Worm (Caenorhabditis elegans) whole organism, L1 larva: Measurements from ENCODE around the gene F13B12.4.
A peak's percentile ranks its signal among the peaks of the same experiment; 100 is the strongest.

ENCODE experiments used
- F16B12.6 ChIP-seq: fragments of 150-350 bp; optimal IDR thresholded peaks from 2 replicates; lab custom pipeline; 2014; ENCODE audit warnings: missing biosample characterization, missing genetic modification characterization
- aly-2 ChIP-seq: fragments of 150-350 bp; optimal IDR thresholded peaks from 2 replicates; lab custom pipeline; 2014; ENCODE audit warnings: missing biosample characterization, missing genetic modification characterization
- ama-1 ChIP-seq: fragments of 150-350 bp; optimal IDR thresholded peaks from 2 replicates; lab custom pipeline; 2014
- blmp-1 ChIP-seq: fragments of 150-350 bp; optimal IDR thresholded peaks from 2 replicates; lab custom pipeline; 2014; ENCODE audit warnings: missing biosample characterization, missing genetic modification characterization
- ceh-8 ChIP-seq: fragments of 200-800 bp; sonication (Bioruptor generic); optimal IDR thresholded peaks from 2 replicates; lab custom pipeline; 2018; ENCODE audit warnings: mild to moderate bottlenecking, missing genetic modification characterization, moderate library complexity, missing compliant biosample characterization
- ceh-90 ChIP-seq: sonication (generic microtip); optimal IDR thresholded peaks from 2 replicates; lab custom pipeline; 2016; ENCODE audit warnings: missing genetic modification characterization, missing compliant biosample characterization
- dpl-1 ChIP-seq, 3 experiments: fragments of 150-350 bp in 2 of 3; sonication (generic microtip) in 1 of 3; optimal IDR thresholded peaks; 2 replicates each; lab custom pipeline; 2014 to 2017; ENCODE audit warnings: missing biosample characterization in 3 of 3, missing genetic modification characterization in 3 of 3, missing genetic modification reagents in 3 of 3
- dsc-1 ChIP-seq: sonication (generic microtip); optimal IDR thresholded peaks from 2 replicates; lab custom pipeline; 2016; ENCODE audit warnings: mild to moderate bottlenecking, missing genetic modification characterization, missing compliant biosample characterization
- efl-1 ChIP-seq, 4 experiments: fragments of 150-350 bp; optimal IDR thresholded peaks in 3 of 4; peaks in 1 of 4; 1 replicate in 1 of 4; 2 replicates in 3 of 4; lab custom pipeline; 2014; ENCODE audit warnings: missing biosample characterization in 2 of 4, missing genetic modification characterization in 2 of 4, missing genetic modification reagents in 2 of 4
- elt-2 ChIP-seq: sonication (generic microtip); optimal IDR thresholded peaks from 2 replicates; lab custom pipeline; 2016; ENCODE audit warnings: missing genetic modification characterization, mild to moderate bottlenecking, inconsistent platforms, missing compliant biosample characterization, missing genetic modification reagents
- fkh-8 ChIP-seq: sonication (generic microtip); optimal IDR thresholded peaks from 2 replicates; lab custom pipeline; 2016; ENCODE audit warnings: mild to moderate bottlenecking, missing genetic modification characterization, missing compliant biosample characterization
- fos-1 ChIP-seq: fragments of 150-350 bp; optimal IDR thresholded peaks from 2 replicates; lab custom pipeline; 2014; ENCODE audit warnings: missing biosample characterization, missing genetic modification characterization
- hlh-17 ChIP-seq: fragments of 200-800 bp; sonication (Bioruptor generic); optimal IDR thresholded peaks from 2 replicates; lab custom pipeline; 2018; ENCODE audit warnings: missing genetic modification characterization, mild to moderate bottlenecking, missing compliant biosample characterization, moderate library complexity, borderline replicate concordance
- hlh-4 ChIP-seq: sonication (generic microtip); optimal IDR thresholded peaks from 2 replicates; lab custom pipeline; 2016; ENCODE audit warnings: mild to moderate bottlenecking, missing genetic modification characterization, missing compliant biosample characterization
- irx-1 ChIP-seq: sonication (generic microtip); optimal IDR thresholded peaks from 2 replicates; lab custom pipeline; 2016; ENCODE audit warnings: missing genetic modification characterization, missing compliant biosample characterization
- lin-14 ChIP-seq: fragments of 200-800 bp; sonication (Bioruptor generic); optimal IDR thresholded peaks from 2 replicates; lab custom pipeline; 2018; ENCODE audit warnings: mild to moderate bottlenecking, missing genetic modification characterization, moderate library complexity, missing compliant biosample characterization
- lin-15B ChIP-seq: fragments of 150-350 bp; sonication (generic microtip); optimal IDR thresholded peaks from 3 replicates; lab custom pipeline; 2014; ENCODE audit warnings: missing biosample characterization, missing genetic modification characterization
- lin-35 ChIP-seq, 2 experiments: fragments of 150-350 bp; optimal IDR thresholded peaks; 2 replicates each; lab custom pipeline; 2014; ENCODE audit warnings: missing biosample characterization in 2 of 2, missing genetic modification characterization in 2 of 2, missing genetic modification reagents in 2 of 2
- lsy-2 ChIP-seq, 2 experiments: fragments of 150-350 bp; optimal IDR thresholded peaks; 2 replicates each; lab custom pipeline; 2014; ENCODE audit warnings: missing biosample characterization in 2 of 2, missing genetic modification characterization in 2 of 2
- nhr-11 ChIP-seq: fragments of 150-350 bp; optimal IDR thresholded peaks from 2 replicates; lab custom pipeline; 2014; ENCODE audit warnings: missing biosample characterization, missing genetic modification characterization
- nhr-19 ChIP-seq: fragments of 200-800 bp; sonication (Bioruptor generic); conservative IDR thresholded peaks from 2 replicates; pipeline ENCODE4 v1.3.6; 2022; ENCODE audit warnings: missing genetic modification characterization, missing compliant biosample characterization
- nhr-28 ChIP-seq: fragments of 150-350 bp; optimal IDR thresholded peaks from 2 replicates; lab custom pipeline; 2014; ENCODE audit warnings: missing biosample characterization, missing genetic modification characterization
- nhr-71 ChIP-seq: sonication (generic microtip); optimal IDR thresholded peaks from 2 replicates; lab custom pipeline; 2016; ENCODE audit warnings: mild to moderate bottlenecking, missing genetic modification characterization, moderate library complexity, missing compliant biosample characterization
- nhr-85 ChIP-seq: sonication (generic microtip); peaks from one replicate; lab custom pipeline; 2016; ENCODE audit warnings: missing genetic modification characterization, inconsistent platforms, missing compliant biosample characterization
- pag-3 ChIP-seq: sonication (generic microtip); optimal IDR thresholded peaks from 2 replicates; lab custom pipeline; 2017; ENCODE audit warnings: missing genetic modification characterization, mild to moderate bottlenecking, missing compliant biosample characterization, antibody characterized with exemption, borderline replicate concordance; ENCODE audit not compliant: insufficient read depth
- pqm-1 ChIP-seq: sonication (generic microtip); optimal IDR thresholded peaks from 3 replicates; lab custom pipeline; 2017; ENCODE audit warnings: missing biosample characterization, missing genetic modification characterization
- rnt-1 ChIP-seq: sonication (generic microtip); optimal IDR thresholded peaks from 2 replicates; lab custom pipeline; 2016; ENCODE audit warnings: mild to moderate bottlenecking, missing genetic modification characterization, moderate library complexity, missing compliant biosample characterization
- sox-4 ChIP-seq: sonication (generic microtip); optimal IDR thresholded peaks from 2 replicates; lab custom pipeline; 2016; ENCODE audit warnings: missing genetic modification characterization, missing compliant biosample characterization
- sptf-1 ChIP-seq: fragments of 150-350 bp; optimal IDR thresholded peaks from 2 replicates; lab custom pipeline; 2014; ENCODE audit warnings: missing biosample characterization, missing genetic modification characterization
- unc-30 ChIP-seq: sonication (generic microtip); optimal IDR thresholded peaks from 2 replicates; lab custom pipeline; 2017; ENCODE audit warnings: missing biosample characterization, missing genetic modification characterization
- xbp-1 ChIP-seq: sonication (generic microtip); optimal IDR thresholded peaks from 2 replicates; lab custom pipeline; 2016; ENCODE audit warnings: missing genetic modification characterization, missing compliant biosample characterization
- zag-1 ChIP-seq: fragments of 150-350 bp; optimal IDR thresholded peaks from 2 replicates; lab custom pipeline; 2014; ENCODE audit warnings: missing biosample characterization, missing genetic modification characterization

Gene F13B12.4

ce11 chrIV:10443510-10443909 lies 6.2 kb downstream of the F13B12.4 start, which contains the start of gene F13B12.7:
Gene F13B12.7 (plus strand): TSS chrIV:10443810.
- TF ChIP-seq pag-3 (tag; lab: Kevin White, UChicago) (no peak), lin-35 (GFP tag; optimal IDR thresholded peaks at IDR 0.05; lab: Kevin White, UChicago) (no peak)

ce11 chrIV:10442904-10443303 lies 6.8 kb downstream of the F13B12.4 start:
- TF ChIP-seq fkh-8 (tag; lab: Kevin White, UChicago) (no peak), efl-1 (optimal IDR thresholded peaks at IDR 0.05; lab: Kevin White, UChicago) (no peak), efl-1 (GFP tag; optimal IDR thresholded peaks at IDR 0.05 in 1 of 2; lab: Kevin White, UChicago) (peak in 1 of 2 experiments; percentile 71)

ce11 chrIV:10438901-10439300 lies 10.8 kb downstream of the F13B12.4 start, which contains the start of gene F13B12.3:
Gene F13B12.3 (plus strand): TSS chrIV:10439123.
- TF ChIP-seq nhr-11 (tag; lab: Kevin White, UChicago) (no peak), lin-14 (GFP tag; lab: Kevin White, UChicago) (peak; percentile 1), elt-2 (tag; lab: Kevin White, UChicago) (peak; percentile 62), pqm-1 (tag; lab: Kevin White, UChicago) (peak; percentile 53)

ce11 chrIV:10437114-10437513 lies 12.6 kb downstream of the F13B12.4 start:
- peak; percentile 92 for TF ChIP-seq ceh-8 (GFP tag; lab: Kevin White, UChicago)
- peak; percentile 44 for TF ChIP-seq nhr-71 (tag; lab: Kevin White, UChicago)
- TF ChIP-seq lin-35 (GFP tag; optimal IDR thresholded peaks at IDR 0.05; lab: Kevin White, UChicago): no peak

ce11 chrIV:10436401-10436800 lies 13.3 kb downstream of the F13B12.4 start, which contains the start of gene ins-1:
Gene ins-1 (plus strand): TSS chrIV:10436701.
- TF ChIP-seq ama-1 (lab: Kevin White, UChicago): no peak
- no peak for TF ChIP-seq irx-1
- no peak for TF ChIP-seq blmp-1
- no peak for TF ChIP-seq ceh-90 (tag; lab: Kevin White, UChicago)
- TF ChIP-seq lin-15B: no peak
- TF ChIP-seq ceh-8 (GFP tag; lab: Kevin White, UChicago): no peak
- TF ChIP-seq zag-1 (tag; lab: Kevin White, UChicago): no peak
- TF ChIP-seq sptf-1 (tag; lab: Kevin White, UChicago): no peak
- TF ChIP-seq nhr-85 (tag; lab: Kevin White, UChicago): no peak
- TF ChIP-seq fos-1: no peak
- no peak for TF ChIP-seq rnt-1 (tag; lab: Kevin White, UChicago)
- no peak for TF ChIP-seq dsc-1 (tag; lab: Kevin White, UChicago)
- no peak for TF ChIP-seq pqm-1 (tag; lab: Kevin White, UChicago)
- TF ChIP-seq F16B12.6 (tag; lab: Kevin White, UChicago): no peak
- no peak for TF ChIP-seq elt-2 (tag; lab: Kevin White, UChicago)
- no peak for TF ChIP-seq unc-30 (tag; lab: Kevin White, UChicago)
- no peak for TF ChIP-seq hlh-17 (GFP tag; lab: Kevin White, UChicago)
- TF ChIP-seq xbp-1 (tag; lab: Kevin White, UChicago): no peak
- no peak for TF ChIP-seq hlh-4
- TF ChIP-seq lin-14 (GFP tag; lab: Kevin White, UChicago): no peak
- TF ChIP-seq, all 84 proteins: peak for 0

ce11 chrIV:10430507-10430906 lies 19.2 kb downstream of the F13B12.4 start:
- TF ChIP-seq dsc-1 (tag; lab: Kevin White, UChicago) (peak; percentile 64), nhr-19 (GFP tag; lab: Robert Waterston, UW) (no peak), lsy-2 (tag; optimal IDR thresholded peaks at IDR 0.05; lab: Kevin White, UChicago) (no peak), dpl-1 (GFP tag; optimal IDR thresholded peaks at IDR 0.05; lab: Kevin White, UChicago) (no peak), nhr-28 (tag; lab: Kevin White, UChicago) (no peak), aly-2 (no peak), lin-14 (GFP tag; lab: Kevin White, UChicago) (no peak), ama-1 (lab: Kevin White, UChicago) (no peak), sox-4 (tag; lab: Kevin White, UChicago) (peak; percentile 65)
